Fruit fly (Drosophila melanogaster) Kc167 (cell line): ENCODE measurements around the gene pav.

ENCODE experiments used
- Sin3A ChIP-seq: fragments of >200 bp; optimal IDR thresholded peaks from 2 replicates; lab custom pipeline; 2018; ENCODE audit warnings: missing external identifiers
- h ChIP-seq: fragments of >200 bp; optimal IDR thresholded peaks from 3 replicates; lab custom pipeline; 2018; ENCODE audit warnings: missing external identifiers
- psq ChIP-seq: fragments of >200 bp; optimal IDR thresholded peaks from 2 replicates; lab custom pipeline; 2017; ENCODE audit warnings: missing external identifiers
- ttk ChIP-seq: sonication (Bioruptor generic); optimal IDR thresholded peaks from 2 replicates; lab custom pipeline; 2017; ENCODE audit warnings: missing external identifiers

- no peak for TF ChIP-seq psq (lab: Kevin White, UChicago)
- TF ChIP-seq ttk (lab: Kevin White, UChicago), result no peak
- no peak for TF ChIP-seq h (lab: Kevin White, UChicago)
- no peak for TF ChIP-seq Sin3A (lab: Kevin White, UChicago)
These were observed 21.2 kb upstream of the pav start for dm6 chr3L:4221226-4221770.
